Worm (Caenorhabditis elegans): ENCODE results near the gene fipr-28.

DNA sequence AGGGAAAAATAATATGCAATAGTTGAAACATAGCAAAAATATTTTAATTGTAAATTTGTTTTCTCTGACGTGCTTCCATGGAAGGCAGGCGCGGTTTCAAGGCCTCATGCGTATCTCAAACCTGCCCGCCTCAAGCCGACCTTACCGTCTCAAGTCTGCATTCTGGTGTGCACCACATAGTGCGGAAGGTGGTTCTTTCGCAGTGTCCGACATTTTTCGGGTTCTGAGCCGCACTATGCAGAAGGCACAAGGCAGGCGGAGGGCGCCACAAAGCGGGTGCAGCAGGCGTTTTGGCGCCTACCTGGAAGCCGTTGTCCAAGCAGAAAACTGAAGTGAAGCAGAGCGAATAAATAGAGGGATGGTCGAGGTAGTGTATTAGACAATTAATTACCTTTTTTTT lies 5.3 kb upstream of the fipr-28 start:
- no peak for TF ChIP-seq egl-27 (tag; optimal IDR thresholded peaks at IDR 0.05)
- TF ChIP-seq lin-39 (tag; optimal IDR thresholded peaks at IDR 0.05): no peak
- no peak for TF ChIP-seq nhr-76 (tag; optimal IDR thresholded peaks at IDR 0.05)

All from whole organism, L3 larva.